Fruit fly (Drosophila melanogaster) whole organism, prepupa: Measurements from ENCODE around the gene CG15027.

ENCODE experiments used
- CG10669 ChIP-seq: fragments of 200-800 bp; sonication (Bioruptor generic); optimal IDR thresholded peaks from 3 replicates; lab custom pipeline; 2018; ENCODE audit warnings: missing biosample characterization, mild to moderate bottlenecking, missing genetic modification characterization, moderate library complexity
- CG11294 ChIP-seq: fragments of 200-800 bp; sonication (Bioruptor generic); IDR thresholded peaks from 2 replicates; pipeline ENCODE4 v1.3.6; 2022; ENCODE audit warnings: missing biosample characterization, missing genetic modification characterization
- CG11762 ChIP-seq: fragments of 200-800 bp; sonication (Bioruptor generic); optimal IDR thresholded peaks from 3 replicates; lab custom pipeline; 2016; ENCODE audit warnings: missing biosample characterization, missing genetic modification characterization; ENCODE audit not compliant: insufficient read depth
- CG11902 ChIP-seq: fragments of 200-800 bp; sonication (Bioruptor generic); optimal IDR thresholded peaks from 3 replicates; lab custom pipeline; 2016; ENCODE audit warnings: missing biosample characterization, missing genetic modification characterization
- CG15336 ChIP-seq: fragments of 200-800 bp; sonication (Bioruptor generic); IDR thresholded peaks from 2 replicates; pipeline ENCODE4 v1.3.6; 2022; ENCODE audit warnings: missing biosample characterization, missing genetic modification characterization
- CG1621 ChIP-seq: fragments of 200-800 bp; sonication (Bioruptor generic); optimal IDR thresholded peaks from 3 replicates; lab custom pipeline; 2018; ENCODE audit warnings: missing biosample characterization, mild to moderate bottlenecking, missing genetic modification characterization
- CG16779 ChIP-seq: fragments of 200-800 bp; sonication (Bioruptor generic); optimal IDR thresholded peaks from 3 replicates; lab custom pipeline; 2017; ENCODE audit warnings: missing biosample characterization, mild to moderate bottlenecking, missing genetic modification characterization
- CG3032 ChIP-seq: fragments of 200-800 bp; optimal IDR thresholded peaks from 2 replicates; lab custom pipeline; 2019; ENCODE audit warnings: missing biosample characterization, mild to moderate bottlenecking, missing genetic modification characterization, moderate library complexity
- CG32006 ChIP-seq: fragments of 200-800 bp; sonication (Bioruptor generic); optimal IDR thresholded peaks from 3 replicates; lab custom pipeline; 2017; ENCODE audit warnings: missing biosample characterization, mild to moderate bottlenecking, missing genetic modification characterization
- CG3919 ChIP-seq: fragments of 200-800 bp; sonication (Bioruptor generic); optimal IDR thresholded peaks from 3 replicates; lab custom pipeline; 2016; ENCODE audit warnings: missing biosample characterization, missing genetic modification characterization
- CG4318 ChIP-seq: fragments of 200-800 bp; sonication (Bioruptor generic); optimal IDR thresholded peaks from 3 replicates; lab custom pipeline; 2017; ENCODE audit warnings: missing biosample characterization, mild to moderate bottlenecking, missing genetic modification characterization
- CG6163 ChIP-seq: fragments of 200-800 bp; sonication (Bioruptor generic); IDR thresholded peaks from 3 replicates; pipeline ENCODE4 v1.3.6; 2022; ENCODE audit warnings: missing biosample characterization, missing genetic modification characterization
- CG6276 ChIP-seq: fragments of 200-800 bp; sonication (Bioruptor generic); optimal IDR thresholded peaks from 2 replicates; lab custom pipeline; 2017; ENCODE audit warnings: missing biosample characterization, mild to moderate bottlenecking, missing genetic modification characterization
- CG6808 ChIP-seq: fragments of 200-800 bp; sonication (Bioruptor generic); optimal IDR thresholded peaks from 3 replicates; lab custom pipeline; 2017; ENCODE audit warnings: missing biosample characterization, missing genetic modification characterization, mild to moderate bottlenecking, moderate library complexity, missing genetic modification reagents
- CG6854 ChIP-seq: fragments of 200-800 bp; sonication (Bioruptor generic); optimal IDR thresholded peaks from 2 replicates; lab custom pipeline; 2017; ENCODE audit warnings: missing biosample characterization, mild to moderate bottlenecking, missing genetic modification characterization
- CG7368 ChIP-seq: fragments of 200-800 bp; sonication (Bioruptor generic); optimal IDR thresholded peaks from 3 replicates; lab custom pipeline; 2016; ENCODE audit warnings: missing biosample characterization, missing genetic modification characterization
- CG8119 ChIP-seq: fragments of 200-800 bp; sonication (Bioruptor generic); IDR thresholded peaks from 3 replicates; pipeline ENCODE4 v1.3.6; 2022; ENCODE audit warnings: missing biosample characterization, missing genetic modification characterization
- CG9139 ChIP-seq: fragments of 200-800 bp; sonication (Bioruptor generic); optimal IDR thresholded peaks from 3 replicates; lab custom pipeline; 2017; ENCODE audit warnings: missing biosample characterization, mild to moderate bottlenecking, missing genetic modification characterization
- Eip75B ChIP-seq: fragments of 200-800 bp; sonication (Bioruptor generic); optimal IDR thresholded peaks from 3 replicates; lab custom pipeline; 2016; ENCODE audit warnings: missing biosample characterization, missing genetic modification characterization
- Eip78C ChIP-seq: fragments of 200-800 bp; sonication (Bioruptor generic); peaks from one replicate; lab custom pipeline; 2016; ENCODE audit warnings: missing biosample characterization, missing genetic modification characterization
- Ets21C ChIP-seq: fragments of 200-800 bp; sonication (Bioruptor generic); optimal IDR thresholded peaks from 3 replicates; lab custom pipeline; 2016; ENCODE audit warnings: missing biosample characterization, missing genetic modification characterization
- Ets96B ChIP-seq: fragments of 200-800 bp; optimal IDR thresholded peaks from 2 replicates; lab custom pipeline; 2019; ENCODE audit warnings: missing biosample characterization, mild to moderate bottlenecking, missing genetic modification characterization, moderate library complexity
- Gug ChIP-seq: fragments of 200-800 bp; sonication (Bioruptor generic); IDR thresholded peaks from 2 replicates; pipeline ENCODE4 v1.3.6; 2022; ENCODE audit warnings: missing biosample characterization, missing genetic modification characterization
- Hr38 ChIP-seq: sonication (Bioruptor generic); optimal IDR thresholded peaks from 2 replicates; lab custom pipeline; 2016; ENCODE audit warnings: missing biosample characterization, missing genetic modification characterization
- Hr4 ChIP-seq: fragments of 200-800 bp; sonication (Bioruptor generic); optimal IDR thresholded peaks from 3 replicates; lab custom pipeline; 2016; ENCODE audit warnings: missing biosample characterization, missing genetic modification characterization
- Lpt ChIP-seq: fragments of 200-800 bp; sonication (Bioruptor generic); optimal IDR thresholded peaks from 3 replicates; lab custom pipeline; 2016; ENCODE audit warnings: missing biosample characterization, missing genetic modification characterization
- Met ChIP-seq: fragments of 200-800 bp; sonication (Bioruptor generic); optimal IDR thresholded peaks from 3 replicates; lab custom pipeline; 2016; ENCODE audit warnings: missing biosample characterization, missing genetic modification characterization
- OdsH ChIP-seq: fragments of 200-800 bp; sonication (Bioruptor generic); optimal IDR thresholded peaks from 3 replicates; lab custom pipeline; 2016; ENCODE audit warnings: missing biosample characterization, missing genetic modification characterization
- Smox ChIP-seq: fragments of 200-800 bp; sonication (Bioruptor generic); optimal IDR thresholded peaks from 3 replicates; lab custom pipeline; 2016; ENCODE audit warnings: missing biosample characterization, missing genetic modification characterization
- Sox102F ChIP-seq: fragments of 200-800 bp; sonication (Bioruptor generic); optimal IDR thresholded peaks from 2 replicates; lab custom pipeline; 2016; ENCODE audit warnings: missing biosample characterization, mild to moderate bottlenecking, missing genetic modification characterization
- Sox14 ChIP-seq: fragments of 200-800 bp; sonication (Bioruptor generic); optimal IDR thresholded peaks from 3 replicates; lab custom pipeline; 2016; ENCODE audit warnings: missing biosample characterization, missing genetic modification characterization
- Sox15 ChIP-seq: fragments of 200-800 bp; sonication (Bioruptor generic); optimal IDR thresholded peaks from 3 replicates; lab custom pipeline; 2016; ENCODE audit warnings: missing biosample characterization, missing genetic modification characterization
- achi ChIP-seq: fragments of 200-800 bp; sonication (Bioruptor generic); optimal IDR thresholded peaks from 3 replicates; lab custom pipeline; 2016; ENCODE audit warnings: missing biosample characterization, missing genetic modification characterization
- acj6 ChIP-seq: fragments of 200-800 bp; sonication (Bioruptor generic); optimal IDR thresholded peaks from 3 replicates; lab custom pipeline; 2016; ENCODE audit warnings: missing biosample characterization, missing genetic modification characterization
- dac ChIP-seq: fragments of 200-800 bp; sonication (Bioruptor generic); optimal IDR thresholded peaks from 2 replicates; lab custom pipeline; 2017; ENCODE audit warnings: missing biosample characterization, mild to moderate bottlenecking, missing genetic modification characterization
- dsx ChIP-seq: fragments of 200-800 bp; optimal IDR thresholded peaks from 3 replicates; lab custom pipeline; 2019; ENCODE audit warnings: missing biosample characterization, mild to moderate bottlenecking, missing genetic modification characterization, moderate library complexity; ENCODE audit not compliant: poor library complexity, severe bottlenecking
- eg ChIP-seq: fragments of 200-800 bp; sonication (Bioruptor generic); IDR thresholded peaks from 3 replicates; pipeline ENCODE4 v1.3.6; 2022; ENCODE audit warnings: missing biosample characterization, missing genetic modification characterization
- esn ChIP-seq: fragments of 200-800 bp; sonication (Bioruptor generic); optimal IDR thresholded peaks from 2 replicates; lab custom pipeline; 2016; ENCODE audit warnings: missing biosample characterization, mild to moderate bottlenecking, missing genetic modification characterization, moderate library complexity
- fd59A ChIP-seq: fragments of 200-800 bp; sonication (Bioruptor generic); optimal IDR thresholded peaks from 2 replicates; lab custom pipeline; 2017; ENCODE audit warnings: missing biosample characterization, mild to moderate bottlenecking, missing genetic modification characterization, missing genetic modification reagents
- lz ChIP-seq: fragments of 200-800 bp; sonication (Bioruptor generic); optimal IDR thresholded peaks from 3 replicates; lab custom pipeline; 2016; ENCODE audit warnings: missing biosample characterization, missing genetic modification characterization
- net ChIP-seq: fragments of 200-800 bp; sonication (Bioruptor generic); optimal IDR thresholded peaks from 3 replicates; lab custom pipeline; 2016; ENCODE audit warnings: missing biosample characterization, missing genetic modification characterization
- pdm3 ChIP-seq: fragments of 200-800 bp; sonication (Bioruptor generic); optimal IDR thresholded peaks from 3 replicates; lab custom pipeline; 2016; ENCODE audit warnings: missing biosample characterization, missing genetic modification characterization
- salr ChIP-seq, 2 experiments: fragments of 200-800 bp; sonication (Bioruptor generic); optimal IDR thresholded peaks; 3 replicates each; lab custom pipeline; 2016 to 2018; ENCODE audit warnings: missing biosample characterization in 2 of 2, missing genetic modification characterization in 2 of 2, mild to moderate bottlenecking in 1 of 2
- spab ChIP-seq: fragments of 200-800 bp; sonication (Bioruptor generic); optimal IDR thresholded peaks from 2 replicates; lab custom pipeline; 2017; ENCODE audit warnings: missing biosample characterization, mild to moderate bottlenecking, missing genetic modification characterization, missing genetic modification reagents
- ss ChIP-seq, 2 experiments: fragments of 200-800 bp; sonication (Bioruptor generic); optimal IDR thresholded peaks; 2 replicates in 1 of 2; 3 replicates in 1 of 2; lab custom pipeline; 2017 to 2018; ENCODE audit warnings: mild to moderate bottlenecking in 2 of 2, missing biosample characterization in 2 of 2, missing genetic modification characterization in 2 of 2, moderate library complexity in 1 of 2
- svp ChIP-seq: fragments of 200-800 bp; sonication (Bioruptor generic); peaks from one replicate; lab custom pipeline; 2016; ENCODE audit warnings: missing biosample characterization, missing genetic modification characterization
- vri ChIP-seq: fragments of 200-800 bp; sonication (Bioruptor generic); optimal IDR thresholded peaks from 3 replicates; lab custom pipeline; 2016; ENCODE audit warnings: missing biosample characterization, mild to moderate bottlenecking, missing genetic modification characterization

Gene CG15027

DNA sequence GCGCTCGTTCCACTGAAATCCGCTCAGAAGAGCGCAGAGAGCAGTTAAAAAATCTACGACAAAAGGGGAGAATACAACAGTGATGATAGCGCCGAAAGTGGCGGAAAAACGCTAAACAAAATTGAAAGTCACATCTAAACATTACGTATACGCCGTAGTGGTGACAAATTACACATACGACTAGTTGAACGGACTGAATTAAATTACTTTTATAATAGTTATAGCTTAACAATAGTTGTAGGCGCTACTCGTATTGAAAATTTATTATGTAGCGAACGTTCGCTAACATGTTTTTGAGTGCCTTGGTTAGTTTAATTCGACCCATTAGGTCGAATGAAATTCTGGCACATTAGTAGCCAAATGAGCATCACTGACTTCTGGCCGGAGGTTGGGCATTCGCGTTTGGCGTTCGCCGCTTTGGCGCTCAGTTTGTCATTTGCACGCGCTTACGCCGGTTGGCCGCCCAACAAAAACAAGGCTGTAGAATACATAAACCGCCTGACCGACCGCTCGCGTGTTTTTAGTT lies 41.9 kb downstream of the CG15027 start, which contains the start of gene CG5541 (continued):
- TF ChIP-seq CG16779 (tag; lab: Kevin White, UChicago) (no peak), Ets96B (tag; lab: Kevin White, UChicago) (no peak), Lpt (GFP tag; lab: Kevin White, UChicago) (no peak), ss (GFP tag; optimal IDR thresholded peaks at IDR 0.05; lab: Kevin White, UChicago) (peak; percentile 45 to 53), pdm3 (GFP tag; lab: Kevin White, UChicago) (no peak), Sox15 (GFP tag; lab: Kevin White, UChicago) (no peak), net (GFP tag; lab: Kevin White, UChicago) (no peak), CG10669 (GFP tag; lab: Kevin White, UChicago) (peak; percentile 16), Ets21C (GFP tag; lab: Kevin White, UChicago) (no peak), svp (GFP tag; lab: Kevin White, UChicago) (peak; percentile 85), Eip78C (GFP tag; lab: Kevin White, UChicago) (peak; percentile 84), Sox14 (GFP tag; lab: Kevin White, UChicago) (no peak), CG3032 (tag; lab: Kevin White, UChicago) (no peak), Met (peak; percentile 48), dac (GFP tag; lab: Kevin White, UChicago) (no peak), OdsH (no peak), Sox102F (peak; percentile 16), CG15336 (GFP tag; lab: Robert Waterston, UW) (no peak), CG6808 (GFP tag; lab: Kevin White, UChicago) (peak; percentile 40), Smox (peak; percentile 31), salr (GFP tag; optimal IDR thresholded peaks at IDR 0.05; lab: Kevin White, UChicago) (no peak), CG8119 (GFP tag; lab: Robert Waterston, UW) (no peak), lz (GFP tag; lab: Kevin White, UChicago) (no peak), CG9139 (GFP tag; lab: Kevin White, UChicago) (no peak), Hr38 (GFP tag; lab: Kevin White, UChicago) (no peak), CG11294 (GFP tag; lab: Robert Waterston, UW) (no peak), CG6276 (GFP tag; lab: Kevin White, UChicago) (no peak), Eip75B (GFP tag; lab: Kevin White, UChicago) (peak; percentile 31), dsx (GFP tag; lab: Kevin White, UChicago) (peak; percentile 18), CG11762 (GFP tag; lab: Kevin White, UChicago) (no peak), eg (GFP tag; lab: Robert Waterston, UW) (0 out of 3 replicates have a peak, but pooled peaks have one; percentile 31), CG32006 (peak; percentile 2), CG4318 (GFP tag; lab: Kevin White, UChicago) (no peak), CG1621 (tag; lab: Kevin White, UChicago) (peak; percentile 11), CG6163 (GFP tag; lab: Robert Waterston, UW) (peak; percentile 35; the same call in 1 of the 3 replicates), CG7368 (GFP tag; lab: Kevin White, UChicago) (no peak), achi (peak; percentile 6), esn (GFP tag; lab: Kevin White, UChicago) (peak; percentile 48), spab (GFP tag; lab: Kevin White, UChicago) (peak; percentile 27)

- TF ChIP-seq Lpt (GFP tag; lab: Kevin White, UChicago) (peak; percentile 73), Hr4 (GFP tag; lab: Kevin White, UChicago) (peak; percentile 85), lz (GFP tag; lab: Kevin White, UChicago) (peak; percentile 77), CG7368 (GFP tag; lab: Kevin White, UChicago) (peak; percentile 70), Eip78C (GFP tag; lab: Kevin White, UChicago) (peak; percentile 94), OdsH (peak; percentile 82), vri (peak; percentile 64), Gug (peak; percentile 87), fd59A (GFP tag; lab: Kevin White, UChicago) (no peak), acj6 (GFP tag; lab: Kevin White, UChicago) (peak; percentile 80), Sox102F (peak; percentile 80), CG11902 (GFP tag; lab: Kevin White, UChicago) (peak; percentile 60), achi (peak; percentile 77), CG3919 (peak; percentile 85), Sox15 (GFP tag; lab: Kevin White, UChicago) (peak; percentile 46), Hr38 (GFP tag; lab: Kevin White, UChicago) (no peak), CG32006 (peak; percentile 88), CG6854 (GFP tag; lab: Kevin White, UChicago) (no peak), CG6276 (GFP tag; lab: Kevin White, UChicago) (peak; percentile 79), Eip75B (GFP tag; lab: Kevin White, UChicago) (peak; percentile 80), ss (GFP tag; optimal IDR thresholded peaks at IDR 0.05; lab: Kevin White, UChicago) (no peak), Ets96B (tag; lab: Kevin White, UChicago) (peak; percentile 74)
Measured at dm6 chrX:15043013-15043699, 42.5 kb downstream of the CG15027 start.
